Worm (Caenorhabditis elegans) whole organism, late embryonic: Measurements from ENCODE around the gene cwf-19L2.

ENCODE experiments used
- ceh-48 ChIP-seq: sonication (generic microtip); optimal IDR thresholded peaks from 2 replicates; lab custom pipeline; 2016; ENCODE audit warnings: missing genetic modification characterization, inconsistent platforms, missing compliant biosample characterization
- elt-2 ChIP-seq: sonication (generic microtip); optimal IDR thresholded peaks from 2 replicates; lab custom pipeline; 2016; ENCODE audit warnings: missing genetic modification reagents, missing genetic modification characterization, missing compliant biosample characterization
- eyg-1 ChIP-seq: sonication (generic microtip); optimal IDR thresholded peaks from 2 replicates; lab custom pipeline; 2016; ENCODE audit warnings: missing genotype, missing genetic modification characterization, missing compliant biosample characterization
- fkh-6 ChIP-seq: sonication (generic microtip); optimal IDR thresholded peaks from 2 replicates; lab custom pipeline; 2016; ENCODE audit warnings: missing genetic modification characterization, missing compliant biosample characterization
- nhr-11 ChIP-seq: fragments of 150-350 bp; optimal IDR thresholded peaks from 2 replicates; lab custom pipeline; 2014; ENCODE audit warnings: missing biosample characterization, missing genetic modification characterization
- nhr-232 ChIP-seq: sonication (generic microtip); optimal IDR thresholded peaks from 2 replicates; lab custom pipeline; 2016; ENCODE audit warnings: missing genetic modification characterization, missing compliant biosample characterization
- odd-2 ChIP-seq: sonication (generic microtip); optimal IDR thresholded peaks from 2 replicates; lab custom pipeline; 2017; ENCODE audit warnings: antibody characterized with exemption, mild to moderate bottlenecking, missing genetic modification characterization, missing compliant biosample characterization
- pag-3 ChIP-seq: sonication (generic microtip); optimal IDR thresholded peaks from 2 replicates; lab custom pipeline; 2016; ENCODE audit warnings: missing compliant biosample characterization, missing genetic modification characterization, borderline replicate concordance
- pqm-1 ChIP-seq: sonication (generic microtip); optimal IDR thresholded peaks from 2 replicates; lab custom pipeline; 2016; ENCODE audit warnings: missing genetic modification characterization, missing compliant biosample characterization
- ref-2 ChIP-seq: sonication (generic microtip); optimal IDR thresholded peaks from 2 replicates; lab custom pipeline; 2016; ENCODE audit warnings: missing genetic modification characterization, missing compliant biosample characterization
- tbx-2 ChIP-seq: sonication (generic microtip); optimal IDR thresholded peaks from 2 replicates; lab custom pipeline; 2016; ENCODE audit warnings: missing genetic modification characterization, missing compliant biosample characterization

DNA sequence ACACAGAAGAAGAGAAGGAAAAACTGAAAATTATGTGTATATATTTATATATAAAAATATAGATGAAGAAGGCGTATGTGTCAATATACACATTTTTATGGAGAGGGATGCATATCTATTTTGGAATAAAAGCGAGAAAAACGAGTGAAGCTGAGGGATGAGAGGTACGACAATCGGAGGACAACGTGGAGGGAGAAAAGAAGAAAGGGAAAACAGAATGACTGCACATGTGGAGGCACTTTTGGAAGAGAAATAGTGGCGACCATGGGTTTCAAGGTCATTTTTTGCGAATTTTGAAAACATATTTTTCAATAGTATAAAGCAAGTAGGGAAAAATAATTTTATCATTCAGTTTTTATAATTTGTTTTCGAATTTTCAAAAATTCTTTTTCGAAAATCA is 865 bp upstream of the cwf-19L2 start:
- no peak for TF ChIP-seq ceh-48 (tag; lab: Kevin White, UChicago)
- TF ChIP-seq pag-3: no peak
- TF ChIP-seq ref-2 (tag; lab: Kevin White, UChicago): no peak
- no peak for TF ChIP-seq tbx-2 (tag; lab: Kevin White, UChicago)
- TF ChIP-seq elt-2 (tag; lab: Kevin White, UChicago): no peak
- no peak for TF ChIP-seq nhr-232 (tag; lab: Kevin White, UChicago)
- no peak for TF ChIP-seq fkh-6
- TF ChIP-seq nhr-11 (tag; lab: Kevin White, UChicago): no peak
- TF ChIP-seq pqm-1 (tag; lab: Kevin White, UChicago): no peak
- no peak for TF ChIP-seq odd-2
- no peak for TF ChIP-seq eyg-1 (tag; lab: Kevin White, UChicago)
